Worm (Caenorhabditis elegans) whole organism, young adult: ENCODE results near the gene ugt-7.

Experiments
- C06A6.2 ChIP-seq: fragments of 200-800 bp; sonication (Bioruptor generic); conservative IDR thresholded peaks from 2 replicates; pipeline ENCODE4 v1.3.6; 2022; ENCODE audit warnings: missing genetic modification characterization, missing compliant biosample characterization
- D2030.7 ChIP-seq: fragments of 200-800 bp; sonication (Bioruptor generic); IDR thresholded peaks from 2 replicates; pipeline ENCODE4 v1.3.6; 2022; ENCODE audit warnings: missing genetic modification reagents, missing genetic modification characterization, missing compliant biosample characterization
- F57C9.4 ChIP-seq: sonication (generic microtip); optimal IDR thresholded peaks from 2 replicates; lab custom pipeline; 2017; ENCODE audit warnings: mild to moderate bottlenecking, missing genetic modification characterization, missing compliant biosample characterization
- Y53G8AR.9 ChIP-seq: fragments of 200-800 bp; sonication (Bioruptor generic); conservative IDR thresholded peaks from 2 replicates; pipeline ENCODE4 v1.3.6; 2022; ENCODE audit warnings: missing genetic modification reagents, missing genetic modification characterization, missing compliant biosample characterization
- Y67H2A.10 ChIP-seq: fragments of 200-800 bp; sonication (Bioruptor generic); conservative IDR thresholded peaks from 2 replicates; pipeline ENCODE4 v1.3.6; 2022; ENCODE audit warnings: missing genetic modification reagents, missing genetic modification characterization, missing compliant biosample characterization
- Y95B8A.8 ChIP-seq: fragments of 200-800 bp; sonication (Bioruptor generic); IDR thresholded peaks from 2 replicates; pipeline ENCODE4 v1.3.6; 2022; ENCODE audit warnings: missing genetic modification reagents, missing genetic modification characterization, missing compliant biosample characterization
- ZK185.1 ChIP-seq: sonication (generic microtip); optimal IDR thresholded peaks from 2 replicates; lab custom pipeline; 2016; ENCODE audit warnings: mild to moderate bottlenecking, missing genetic modification characterization, missing compliant biosample characterization; ENCODE audit not compliant: poor library complexity, severe bottlenecking
- akir-1 ChIP-seq: fragments of 200-800 bp; sonication (Bioruptor generic); optimal IDR thresholded peaks from 2 replicates; lab custom pipeline; 2018; ENCODE audit warnings: mild to moderate bottlenecking, missing genetic modification characterization, moderate library complexity, missing compliant biosample characterization
- bed-2 ChIP-seq: fragments of 200-800 bp; sonication (Bioruptor generic); IDR thresholded peaks from 2 replicates; pipeline ENCODE4 v1.3.6; 2022; ENCODE audit warnings: missing genetic modification reagents, missing genetic modification characterization, missing compliant biosample characterization
- cebp-1 ChIP-seq, 2 experiments: fragments of 200-800 bp in 1 of 2; sonication (Bioruptor generic) in 1 of 2; sonication (generic microtip) in 1 of 2; IDR thresholded peaks in 1 of 2; optimal IDR thresholded peaks in 1 of 2; 2 replicates each; pipeline versions ENCODE4 v1.3.6 to Lab custom; 2017 to 2022; ENCODE audit warnings: missing compliant biosample characterization in 2 of 2, missing genetic modification characterization in 2 of 2, mild to moderate bottlenecking in 1 of 2, missing genetic modification reagents in 1 of 2, moderate library complexity in 1 of 2
- cebp-2 ChIP-seq: fragments of 200-800 bp; sonication (Bioruptor generic); IDR thresholded peaks from 2 replicates; pipeline ENCODE4 v1.3.6; 2022; ENCODE audit warnings: missing genetic modification characterization, missing compliant biosample characterization
- ceh-27 ChIP-seq: fragments of 200-800 bp; sonication (Bioruptor generic); optimal IDR thresholded peaks from 2 replicates; lab custom pipeline; 2018; ENCODE audit warnings: mild to moderate bottlenecking, missing genetic modification characterization, moderate library complexity, missing compliant biosample characterization
- ceh-79 ChIP-seq: sonication (generic microtip); optimal IDR thresholded peaks from 2 replicates; lab custom pipeline; 2017; ENCODE audit warnings: mild to moderate bottlenecking, missing genetic modification characterization, missing compliant biosample characterization
- die-1 ChIP-seq: sonication (generic microtip); optimal IDR thresholded peaks from 2 replicates; lab custom pipeline; 2016; ENCODE audit warnings: missing genotype, mild to moderate bottlenecking, missing genetic modification characterization, missing compliant biosample characterization
- dpl-1 ChIP-seq: fragments of 150-350 bp; optimal IDR thresholded peaks from 2 replicates; lab custom pipeline; 2014; ENCODE audit warnings: missing biosample characterization, missing genetic modification reagents, missing genetic modification characterization
- egrh-3 ChIP-seq: fragments of 200-800 bp; sonication (Bioruptor generic); IDR thresholded peaks from 2 replicates; pipeline ENCODE4 v1.3.6; 2022; ENCODE audit warnings: missing genetic modification reagents, missing genetic modification characterization, missing compliant biosample characterization
- gei-17 ChIP-seq: fragments of 200-800 bp; sonication (Bioruptor generic); optimal IDR thresholded peaks from 2 replicates; lab custom pipeline; 2018; ENCODE audit warnings: mild to moderate bottlenecking, missing genetic modification characterization, missing compliant biosample characterization
- him-1 ChIP-seq: sonication (generic microtip); optimal IDR thresholded peaks from 2 replicates; lab custom pipeline; 2016; ENCODE audit warnings: missing genotype, missing genetic modification reagents, missing genetic modification characterization, missing compliant biosample characterization
- hlh-26 ChIP-seq: fragments of 200-800 bp; sonication (Bioruptor generic); conservative IDR thresholded peaks from 2 replicates; pipeline ENCODE4 v1.3.6; 2022; ENCODE audit warnings: missing genetic modification reagents, missing genetic modification characterization, missing compliant biosample characterization
- let-607 ChIP-seq, 2 experiments: fragments of 200-800 bp in 1 of 2; sonication (Bioruptor generic) in 1 of 2; sonication (generic microtip) in 1 of 2; optimal IDR thresholded peaks; 2 replicates each; lab custom pipeline; 2016 to 2018; ENCODE audit warnings: mild to moderate bottlenecking in 2 of 2, missing compliant biosample characterization in 2 of 2, missing genetic modification characterization in 2 of 2, moderate library complexity in 2 of 2, missing genotype in 1 of 2
- lin-54 ChIP-seq: fragments of 200-800 bp; sonication (Bioruptor generic); optimal IDR thresholded peaks from 2 replicates; lab custom pipeline; 2018; ENCODE audit warnings: mild to moderate bottlenecking, missing genetic modification characterization, missing compliant biosample characterization
- madf-8 ChIP-seq: fragments of 200-800 bp; sonication (Bioruptor generic); conservative IDR thresholded peaks from 2 replicates; pipeline ENCODE4 v1.3.6; 2022; ENCODE audit warnings: missing genetic modification reagents, missing genetic modification characterization, missing compliant biosample characterization
- mcd-1 ChIP-seq: fragments of 200-800 bp; sonication (Bioruptor generic); IDR thresholded peaks from 2 replicates; pipeline ENCODE4 v1.3.6; 2022; ENCODE audit warnings: missing genetic modification reagents, missing genetic modification characterization, missing compliant biosample characterization
- nhr-80 ChIP-seq: sonication (generic microtip); optimal IDR thresholded peaks from 2 replicates; lab custom pipeline; 2016; ENCODE audit warnings: missing genetic modification characterization, missing compliant biosample characterization
- pbrm-1 ChIP-seq: fragments of 200-800 bp; sonication (Bioruptor generic); IDR thresholded peaks from 2 replicates; pipeline ENCODE4 v1.3.6; 2022; ENCODE audit warnings: missing genetic modification reagents, missing genetic modification characterization, missing compliant biosample characterization
- rcor-1 ChIP-seq: fragments of 200-800 bp; sonication (Bioruptor generic); IDR thresholded peaks from 2 replicates; pipeline ENCODE4 v1.3.6; 2022; ENCODE audit warnings: missing genetic modification reagents, missing genetic modification characterization, missing compliant biosample characterization
- repo-1 ChIP-seq: sonication (generic microtip); optimal IDR thresholded peaks from 2 replicates; lab custom pipeline; 2017; ENCODE audit warnings: mild to moderate bottlenecking, missing genetic modification characterization, missing compliant biosample characterization
- rpc-1 ChIP-seq, 2 experiments: fragments of 150-350 bp in 1 of 2; sonication (generic microtip) in 1 of 2; optimal IDR thresholded peaks; 2 replicates each; lab custom pipeline; 2014 to 2018; ENCODE audit warnings: missing biosample characterization in 1 of 2, missing genetic modification characterization in 1 of 2, missing genetic modification reagents in 1 of 2, missing genotype in 1 of 2
- sdz-38 ChIP-seq: sonication (generic microtip); optimal IDR thresholded peaks from 2 replicates; lab custom pipeline; 2016; ENCODE audit warnings: missing genotype, missing genetic modification characterization, missing compliant biosample characterization
- snpc-1.3 ChIP-seq: sonication (generic microtip); optimal IDR thresholded peaks from 2 replicates; lab custom pipeline; 2017; ENCODE audit warnings: missing genetic modification characterization, mild to moderate bottlenecking, missing compliant biosample characterization, antibody characterized with exemption, moderate library complexity, missing genotype, missing genetic modification reagents; ENCODE audit not compliant: insufficient read depth
- somi-1 ChIP-seq: fragments of 200-800 bp; sonication (Bioruptor generic); optimal IDR thresholded peaks from 2 replicates; lab custom pipeline; 2018; ENCODE audit warnings: mild to moderate bottlenecking, missing genetic modification characterization, missing compliant biosample characterization
- tbp1 ChIP-seq: fragments of 200-800 bp; sonication (Bioruptor generic); optimal IDR thresholded peaks from 2 replicates; lab custom pipeline; 2018; ENCODE audit warnings: mild to moderate bottlenecking, missing genetic modification characterization, missing compliant biosample characterization
- tbx-9 ChIP-seq: sonication (generic microtip); optimal IDR thresholded peaks from 2 replicates; lab custom pipeline; 2016; ENCODE audit warnings: borderline replicate concordance, missing genetic modification characterization, inconsistent platforms, missing compliant biosample characterization
- xnd-1 ChIP-seq: sonication (generic microtip); optimal IDR thresholded peaks from 2 replicates; lab custom pipeline; 2016; ENCODE audit warnings: missing genotype, missing genetic modification reagents, missing genetic modification characterization, missing compliant biosample characterization
- ztf-6 ChIP-seq: fragments of 200-800 bp; sonication (Bioruptor generic); IDR thresholded peaks from 2 replicates; pipeline ENCODE4 v1.3.6; 2022; ENCODE audit warnings: missing genetic modification reagents, missing genetic modification characterization, missing compliant biosample characterization

The ugt-7 gene

DNA sequence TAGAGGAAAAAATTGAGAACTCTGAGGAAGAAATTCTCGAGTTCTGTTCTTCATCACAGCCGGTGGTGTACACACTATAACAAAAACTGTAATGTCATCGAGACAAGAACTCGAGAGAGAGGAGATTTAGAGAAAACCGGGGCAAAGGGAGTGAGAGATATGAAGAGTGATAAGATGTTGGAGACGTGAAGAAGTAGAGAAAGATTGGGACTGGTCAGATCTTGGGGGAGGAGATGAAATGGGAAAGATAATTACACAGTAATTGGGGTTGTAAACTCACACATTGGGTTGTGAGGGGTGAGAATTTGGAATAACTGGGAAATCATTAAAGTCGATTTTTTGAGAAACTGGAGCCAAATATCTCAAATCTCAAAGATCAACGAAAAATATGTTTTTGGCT lies 34.6 kb downstream of the ugt-7 start:
- TF ChIP-seq ceh-27 (GFP tag; lab: Kevin White, UChicago) (no peak), snpc-1.3 (tag; lab: Kevin White, UChicago) (no peak), C06A6.2 (GFP tag; lab: Robert Waterston, UW) (no peak), Y95B8A.8 (GFP tag; lab: Robert Waterston, UW) (no peak), F57C9.4 (tag; lab: Kevin White, UChicago) (no peak), lin-54 (GFP tag; lab: Kevin White, UChicago) (no peak), him-1 (tag; lab: Kevin White, UChicago) (no peak), tbx-9 (tag; lab: Kevin White, UChicago) (no peak), pbrm-1 (GFP tag; lab: Robert Waterston, UW) (no peak), akir-1 (GFP tag; lab: Kevin White, UChicago) (no peak), gei-17 (no peak), ceh-79 (tag; lab: Kevin White, UChicago) (no peak), D2030.7 (GFP tag; lab: Robert Waterston, UW) (no peak), xnd-1 (no peak), rpc-1 (optimal IDR thresholded peaks at IDR 0.05; lab: Kevin White, UChicago) (no peak), rpc-1 (tag; optimal IDR thresholded peaks at IDR 0.05; lab: Kevin White, UChicago) (no peak), let-607 (tag; optimal IDR thresholded peaks at IDR 0.05; lab: Kevin White, UChicago) (no peak), cebp-2 (GFP tag; lab: Robert Waterston, UW) (no peak)

- TF ChIP-seq dpl-1 (GFP tag; lab: Kevin White, UChicago): no peak
- no peak for TF ChIP-seq bed-2
- no peak for TF ChIP-seq sdz-38 (tag; lab: Kevin White, UChicago)
- no peak for TF ChIP-seq repo-1 (tag; lab: Kevin White, UChicago)
- no peak for TF ChIP-seq ztf-6 (GFP tag; lab: Robert Waterston, UW)
- TF ChIP-seq tbp1 (GFP tag; lab: Kevin White, UChicago): no peak
- no peak for TF ChIP-seq egrh-3 (GFP tag; lab: Robert Waterston, UW)
- TF ChIP-seq cebp-1 (GFP tag; IDR thresholded peaks at IDR 0.05; lab: Robert Waterston, UW): peak; percentile 37; the same call in 1 of the 2 replicates
- TF ChIP-seq cebp-1 (tag; optimal IDR thresholded peaks at IDR 0.05; lab: Kevin White, UChicago): peak; percentile 48
- TF ChIP-seq hlh-26 (GFP tag; lab: Robert Waterston, UW): no peak
- no peak for TF ChIP-seq somi-1 (GFP tag; lab: Kevin White, UChicago)
- peak; percentile 53 for TF ChIP-seq nhr-80
- TF ChIP-seq Y53G8AR.9: no peak
- no peak for TF ChIP-seq ZK185.1 (tag; lab: Kevin White, UChicago)
- no peak for TF ChIP-seq mcd-1 (GFP tag; lab: Robert Waterston, UW)
- no peak for TF ChIP-seq rcor-1 (GFP tag; lab: Robert Waterston, UW)
- no peak for TF ChIP-seq madf-8
- no peak for TF ChIP-seq die-1 (tag; lab: Kevin White, UChicago)
- no peak for TF ChIP-seq Y67H2A.10
Measured at ce11 chrV:4964671-4965420, 35.5 kb downstream of the ugt-7 start.
